Fruit fly (Drosophila melanogaster) whole organism, embryonic: ENCODE data around the gene CG17191.

Source experiments
- Bteb2 ChIP-seq: fragments of 200-800 bp; sonication (Bioruptor generic); optimal IDR thresholded peaks from 2 replicates; lab custom pipeline; 2016; ENCODE audit warnings: missing biosample characterization, missing genetic modification characterization
- CG10321 ChIP-seq: fragments of 200-800 bp; sonication (Bioruptor generic); IDR thresholded peaks from 2 replicates; pipeline ENCODE4 v1.3.6; 2022; ENCODE audit warnings: missing biosample characterization, missing genetic modification characterization
- CG11723 ChIP-seq: fragments of 200-800 bp; sonication (Bioruptor generic); optimal IDR thresholded peaks from 2 replicates; lab custom pipeline; 2017; ENCODE audit warnings: missing biosample characterization, mild to moderate bottlenecking, missing genetic modification characterization
- CG12659 ChIP-seq: fragments of 200-800 bp; sonication (Bioruptor generic); optimal IDR thresholded peaks from 3 replicates; lab custom pipeline; 2017; ENCODE audit warnings: mild to moderate bottlenecking, missing biosample characterization, missing genetic modification reagents, missing genetic modification characterization
- CG14014 ChIP-seq: fragments of 200-800 bp; sonication (Bioruptor generic); IDR thresholded peaks from 2 replicates; pipeline ENCODE4 v1.3.6; 2022; ENCODE audit warnings: missing biosample characterization, missing genetic modification characterization
- CG14441 ChIP-seq: fragments of 200-800 bp; sonication (Bioruptor generic); IDR thresholded peaks from 2 replicates; pipeline ENCODE4 v1.3.6; 2022; ENCODE audit warnings: missing biosample characterization, missing genetic modification characterization
- CG14710 ChIP-seq: fragments of 200-800 bp; sonication (Bioruptor generic); optimal IDR thresholded peaks from 3 replicates; lab custom pipeline; 2019; ENCODE audit warnings: missing biosample characterization, mild to moderate bottlenecking, missing genetic modification characterization, moderate library complexity
- CG14860 ChIP-seq: fragments of 200-800 bp; sonication (Bioruptor generic); IDR thresholded peaks from 3 replicates; pipeline ENCODE4 v1.3.6; 2022; ENCODE audit warnings: missing biosample characterization, missing genetic modification characterization; ENCODE audit not compliant: partially characterized antibody
- CG1602 ChIP-seq: fragments of 200-800 bp; sonication (Bioruptor generic); optimal IDR thresholded peaks from 3 replicates; lab custom pipeline; 2016; ENCODE audit warnings: missing biosample characterization, missing genetic modification characterization
- CG1647 ChIP-seq: fragments of 200-800 bp; sonication (Bioruptor generic); optimal IDR thresholded peaks from 3 replicates; lab custom pipeline; 2016; ENCODE audit warnings: missing biosample characterization, missing genetic modification characterization
- CG18262 ChIP-seq: fragments of 200-800 bp; optimal IDR thresholded peaks from 3 replicates; lab custom pipeline; 2019; ENCODE audit warnings: missing biosample characterization, mild to moderate bottlenecking, missing genetic modification characterization, moderate library complexity
- CG18619 ChIP-seq: fragments of 200-800 bp; sonication (Bioruptor generic); optimal IDR thresholded peaks from 3 replicates; lab custom pipeline; 2017; ENCODE audit warnings: missing biosample characterization, mild to moderate bottlenecking, missing genetic modification characterization
- CG2678 ChIP-seq: fragments of 200-800 bp; sonication (Bioruptor generic); optimal IDR thresholded peaks from 3 replicates; lab custom pipeline; 2019; ENCODE audit warnings: missing biosample characterization, mild to moderate bottlenecking, missing genetic modification characterization, moderate library complexity
- CG30020 ChIP-seq: fragments of 200-800 bp; optimal IDR thresholded peaks from 2 replicates; lab custom pipeline; 2019; ENCODE audit warnings: missing biosample characterization, mild to moderate bottlenecking, missing genetic modification characterization, moderate library complexity
- CG30431 ChIP-seq: fragments of 200-800 bp; sonication (Bioruptor generic); optimal IDR thresholded peaks from 2 replicates; lab custom pipeline; 2017; ENCODE audit warnings: missing biosample characterization, missing genetic modification characterization
- CG31224 ChIP-seq: fragments of 200-800 bp; sonication (Bioruptor generic); IDR thresholded peaks from 2 replicates; pipeline ENCODE4 v1.3.6; 2022; ENCODE audit warnings: missing biosample characterization, missing genetic modification characterization
- CG34422 ChIP-seq: fragments of 200-800 bp; sonication (Bioruptor generic); IDR thresholded peaks from 3 replicates; pipeline ENCODE4 v1.3.6; 2022; ENCODE audit warnings: missing biosample characterization, missing genetic modification characterization
- CG5180 ChIP-seq: fragments of 200-800 bp; sonication (Bioruptor generic); optimal IDR thresholded peaks from 3 replicates; lab custom pipeline; 2017; ENCODE audit warnings: missing biosample characterization, missing genetic modification characterization, mild to moderate bottlenecking, moderate library complexity, missing genetic modification reagents
- CG8089 ChIP-seq: fragments of 200-800 bp; sonication (Bioruptor generic); optimal IDR thresholded peaks from 3 replicates; lab custom pipeline; 2016; ENCODE audit warnings: missing biosample characterization, missing genetic modification characterization
- CG8281 ChIP-seq: fragments of 200-800 bp; sonication (Bioruptor generic); optimal IDR thresholded peaks from 2 replicates; lab custom pipeline; 2018; ENCODE audit warnings: missing biosample characterization, mild to moderate bottlenecking, missing genetic modification characterization, moderate library complexity
- CG8765 ChIP-seq: fragments of 200-800 bp; sonication (Bioruptor generic); IDR thresholded peaks from 2 replicates; pipeline ENCODE4 v1.3.6; 2022; ENCODE audit warnings: missing biosample characterization, missing genetic modification characterization
- CG9727 ChIP-seq: fragments of 200-800 bp; sonication (Bioruptor generic); optimal IDR thresholded peaks from 3 replicates; lab custom pipeline; 2017; ENCODE audit warnings: missing biosample characterization, mild to moderate bottlenecking, missing genetic modification characterization
- D ChIP-seq, 2 experiments: fragments of 200-800 bp in 1 of 2; fragments of >200 bp in 1 of 2; sonication (Bioruptor generic) in 1 of 2; optimal IDR thresholded peaks; 2 replicates in 1 of 2; 3 replicates in 1 of 2; lab custom pipeline; 2017; ENCODE audit warnings: mild to moderate bottlenecking in 1 of 2, missing biosample characterization in 1 of 2, missing genetic modification characterization in 1 of 2, missing genetic modification reagents in 1 of 2
- Dfd ChIP-seq, 2 experiments: fragments of >200 bp; optimal IDR thresholded peaks; 2 replicates each; lab custom pipeline; 2017; ENCODE audit warnings: missing biosample characterization in 2 of 2, missing genetic modification characterization in 2 of 2
- Hand ChIP-seq: fragments of 200-800 bp; sonication (Bioruptor generic); optimal IDR thresholded peaks from 2 replicates; lab custom pipeline; 2017; ENCODE audit warnings: mild to moderate bottlenecking, missing biosample characterization, missing genetic modification reagents, missing genetic modification characterization
- Hmr ChIP-seq: fragments of 200-800 bp; sonication (Bioruptor generic); optimal IDR thresholded peaks from 3 replicates; lab custom pipeline; 2017; ENCODE audit warnings: mild to moderate bottlenecking, missing biosample characterization, missing genetic modification reagents, missing genetic modification characterization
- Hr78 ChIP-seq, 2 experiments: fragments of 200-800 bp in 1 of 2; fragments of >200 bp in 1 of 2; sonication (Bioruptor generic) in 1 of 2; optimal IDR thresholded peaks; 2 replicates each; lab custom pipeline; 2017 to 2019; ENCODE audit warnings: missing biosample characterization in 2 of 2, missing genetic modification characterization in 2 of 2, mild to moderate bottlenecking in 1 of 2, moderate library complexity in 1 of 2
- MESR4 ChIP-seq: fragments of 200-800 bp; sonication (Bioruptor generic); optimal IDR thresholded peaks from 2 replicates; lab custom pipeline; 2018; ENCODE audit warnings: missing biosample characterization, mild to moderate bottlenecking, missing genetic modification characterization, moderate library complexity
- NC2β ChIP-seq: fragments of 200-800 bp; sonication (Bioruptor generic); optimal IDR thresholded peaks from 2 replicates; lab custom pipeline; 2016; ENCODE audit warnings: missing biosample characterization, missing genetic modification characterization
- ase ChIP-seq: fragments of 200-800 bp; sonication (Bioruptor generic); IDR thresholded peaks from 3 replicates; pipeline ENCODE4 v1.3.6; 2022; ENCODE audit warnings: missing biosample characterization, missing genetic modification characterization
- ash1 ChIP-seq: fragments of 200-800 bp; sonication (Bioruptor generic); optimal IDR thresholded peaks from 2 replicates; lab custom pipeline; 2018; ENCODE audit warnings: missing biosample characterization, mild to moderate bottlenecking, missing genetic modification characterization
- br ChIP-seq: fragments of >200 bp; optimal IDR thresholded peaks from 2 replicates; lab custom pipeline; 2017
- caup ChIP-seq: fragments of 200-800 bp; sonication (Bioruptor generic); optimal IDR thresholded peaks from 3 replicates; lab custom pipeline; 2017; ENCODE audit warnings: missing biosample characterization, mild to moderate bottlenecking, missing genetic modification characterization, moderate library complexity; ENCODE audit not compliant: severe bottlenecking
- dan ChIP-seq: fragments of 200-800 bp; sonication (Bioruptor generic); IDR thresholded peaks from 2 replicates; pipeline ENCODE4 v1.3.6; 2022; ENCODE audit warnings: missing biosample characterization, missing genetic modification characterization
- dati ChIP-seq: fragments of 200-800 bp; sonication (Bioruptor generic); IDR thresholded peaks from 2 replicates; pipeline ENCODE4 v1.3.6; 2022; ENCODE audit warnings: missing biosample characterization, missing genetic modification characterization
- fu2 ChIP-seq: fragments of 200-800 bp; sonication (Bioruptor generic); optimal IDR thresholded peaks from 2 replicates; lab custom pipeline; 2016; ENCODE audit warnings: missing biosample characterization, missing genetic modification characterization
- hb ChIP-seq: fragments of 200-800 bp; sonication (Bioruptor generic); IDR thresholded peaks from 3 replicates; pipeline ENCODE4 v1.3.6; 2022; ENCODE audit warnings: missing biosample characterization, missing genetic modification characterization; ENCODE audit not compliant: partially characterized antibody
- her ChIP-seq: fragments of 200-800 bp; sonication (Bioruptor generic); optimal IDR thresholded peaks from 2 replicates; lab custom pipeline; 2016; ENCODE audit warnings: missing biosample characterization, missing genetic modification characterization
- ind ChIP-seq: fragments of 200-800 bp; sonication (Bioruptor generic); optimal IDR thresholded peaks from 3 replicates; lab custom pipeline; 2016; ENCODE audit warnings: missing biosample characterization, missing genetic modification characterization
- jing ChIP-seq: fragments of 200-800 bp; sonication (Bioruptor generic); optimal IDR thresholded peaks from 2 replicates; lab custom pipeline; 2018; ENCODE audit warnings: missing biosample characterization, mild to moderate bottlenecking, missing genetic modification characterization
- lov ChIP-seq, 2 experiments: fragments of 200-800 bp in 1 of 2; fragments of >200 bp in 1 of 2; sonication (Bioruptor generic) in 1 of 2; IDR thresholded peaks in 1 of 2; optimal IDR thresholded peaks in 1 of 2; 2 replicates in 1 of 2; 3 replicates in 1 of 2; pipeline versions ENCODE4 v1.3.6 to Lab custom; 2017 to 2022; ENCODE audit warnings: missing biosample characterization in 1 of 2, missing genetic modification characterization in 1 of 2
- luna ChIP-seq: fragments of 200-800 bp; sonication (Bioruptor generic); optimal IDR thresholded peaks from 2 replicates; lab custom pipeline; 2016; ENCODE audit warnings: missing biosample characterization, missing genetic modification characterization
- mld ChIP-seq: fragments of 200-800 bp; sonication (Bioruptor generic); IDR thresholded peaks from 3 replicates; pipeline ENCODE4 v1.3.6; 2022; ENCODE audit warnings: missing biosample characterization, missing genetic modification characterization; ENCODE audit not compliant: partially characterized antibody
- pan ChIP-seq, 4 experiments: fragments of >200 bp in 3 of 4; fragments of 200-800 bp in 1 of 4; sonication (Bioruptor generic) in 1 of 4; optimal IDR thresholded peaks in 3 of 4; IDR thresholded peaks in 1 of 4; 2 replicates each; pipeline versions ENCODE4 v1.3.6 to Lab custom; 2017 to 2022; ENCODE audit warnings: missing biosample characterization in 2 of 4, missing genetic modification characterization in 2 of 4, mixed read lengths in 1 of 4
- pum ChIP-seq: fragments of 200-800 bp; sonication (Bioruptor generic); optimal IDR thresholded peaks from 2 replicates; lab custom pipeline; 2016; ENCODE audit warnings: missing biosample characterization, missing genetic modification characterization
- salm ChIP-seq: fragments of 200-800 bp; sonication (Bioruptor generic); optimal IDR thresholded peaks from 2 replicates; lab custom pipeline; 2018; ENCODE audit warnings: missing biosample characterization, mild to moderate bottlenecking, missing genetic modification characterization
- ssp ChIP-seq: fragments of 200-800 bp; sonication (Bioruptor generic); IDR thresholded peaks from 2 replicates; pipeline ENCODE4 v1.3.6; 2022; ENCODE audit warnings: missing biosample characterization, missing genetic modification characterization
- stwl ChIP-seq: fragments of 200-800 bp; sonication (Bioruptor generic); optimal IDR thresholded peaks from 3 replicates; lab custom pipeline; 2018; ENCODE audit warnings: missing biosample characterization, mild to moderate bottlenecking, missing genetic modification characterization, moderate library complexity
- yki ChIP-seq: fragments of >200 bp; optimal IDR thresholded peaks from 3 replicates; lab custom pipeline; 2018

Gene CG17191

DNA sequence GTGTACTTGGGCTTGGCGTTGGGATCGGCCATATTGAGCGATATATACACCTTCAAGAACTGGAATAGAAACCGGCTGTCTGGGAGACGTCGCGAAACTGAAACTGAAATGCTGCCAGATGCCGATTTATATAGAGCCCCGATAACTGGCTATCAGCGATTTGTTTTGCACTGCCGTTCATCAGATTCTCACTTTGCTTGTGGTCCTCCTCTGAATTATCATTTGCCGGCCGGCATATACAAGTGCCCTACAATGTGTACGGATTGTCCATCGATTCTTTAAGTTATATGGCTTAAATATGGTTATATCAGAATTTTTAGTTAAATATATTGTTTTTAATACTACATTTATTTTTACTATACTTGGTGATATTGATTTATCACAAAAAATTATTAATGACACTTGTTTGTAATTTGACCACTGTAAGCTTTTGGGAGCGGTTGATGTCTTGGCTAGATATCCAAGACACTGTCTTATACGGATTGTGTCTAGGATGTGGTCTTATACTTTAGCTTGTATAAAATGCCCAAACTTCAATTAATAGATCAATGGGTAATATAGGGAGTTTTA is 31.1 kb downstream of the CG17191 start, which contains the start of gene CG31075 (continued):
- TF ChIP-seq CG11723 (no peak), CG14014 (GFP tag; lab: Robert Waterston, UW) (peak; percentile 55; the same call in 1 of the 2 replicates), dan (no peak), CG34422 (GFP tag; lab: Robert Waterston, UW) (peak; percentile 53; the same call in 1 of the 3 replicates), salm (no peak), CG5180 (GFP tag; lab: Kevin White, UChicago) (no peak), her (GFP tag; lab: Kevin White, UChicago) (no peak), CG1647 (no peak), CG30431 (GFP tag; lab: Kevin White, UChicago) (no peak), hb (GFP tag; lab: Robert Waterston, UW) (no peak), Hmr (GFP tag; lab: Kevin White, UChicago) (peak; percentile 76), jing (GFP tag; lab: Kevin White, UChicago) (no peak), MESR4 (no peak), D (optimal IDR thresholded peaks at IDR 0.05; lab: Kevin White, UChicago) (no peak), D (GFP tag; optimal IDR thresholded peaks at IDR 0.05; lab: Kevin White, UChicago) (no peak), mld (GFP tag; lab: Robert Waterston, UW) (no peak), CG18262 (tag; lab: Kevin White, UChicago) (no peak), CG10321 (GFP tag; lab: Robert Waterston, UW) (no peak), pan (optimal IDR thresholded peaks at IDR 0.05; lab: Kevin White, UChicago) (no peak), pan (GFP tag; optimal IDR thresholded peaks at IDR 0.05 in 1 of 2, IDR thresholded peaks at IDR 0.05 in 1 of 2) (peak in 1 of 2 experiments; percentile 62), NC2β (GFP tag; lab: Kevin White, UChicago) (no peak), CG9727 (GFP tag; lab: Kevin White, UChicago) (peak; percentile 41), Dfd (GFP tag; optimal IDR thresholded peaks at IDR 0.05; lab: Kevin White, UChicago) (no peak), CG12659 (GFP tag; lab: Kevin White, UChicago) (peak; percentile 17), pum (no peak), Hand (GFP tag; lab: Kevin White, UChicago) (no peak), caup (GFP tag; lab: Kevin White, UChicago) (peak; percentile 30), CG31224 (GFP tag; lab: Robert Waterston, UW) (no peak; the same call in 1 of the 2 replicates), ase (GFP tag; lab: Robert Waterston, UW) (no peak), ash1 (no peak), CG14860 (GFP tag; lab: Robert Waterston, UW) (no peak), CG1602 (GFP tag; lab: Kevin White, UChicago) (no peak), CG8765 (GFP tag; lab: Robert Waterston, UW) (no peak), ind (GFP tag; lab: Kevin White, UChicago) (peak; percentile 56), ssp (no peak), fu2 (GFP tag; lab: Kevin White, UChicago) (no peak), yki (lab: Kevin White, UChicago) (no peak), CG14710 (no peak), dati (no peak), CG18619 (GFP tag; lab: Kevin White, UChicago) (peak; percentile 28), br (lab: Kevin White, UChicago) (no peak), CG8089 (no peak), lov (optimal IDR thresholded peaks at IDR 0.05; lab: Kevin White, UChicago) (no peak), lov (GFP tag; IDR thresholded peaks at IDR 0.05; lab: Robert Waterston, UW) (no peak), stwl (tag; lab: Kevin White, UChicago) (no peak), Hr78 (GFP tag; optimal IDR thresholded peaks at IDR 0.05; lab: Kevin White, UChicago) (no peak), CG30020 (tag; lab: Kevin White, UChicago) (no peak), luna (GFP tag; lab: Kevin White, UChicago) (no peak), CG14441 (no peak), Bteb2 (GFP tag; lab: Kevin White, UChicago) (no peak), CG2678 (peak; percentile 60), CG8281 (no peak)
